Worm (Caenorhabditis elegans) whole organism, L1 larva: ENCODE data around the gene eak-7.

ENCODE experiments used
- C16A3.4 ChIP-seq: fragments of 150-350 bp; optimal IDR thresholded peaks from 2 replicates; lab custom pipeline; 2014; ENCODE audit warnings: missing biosample characterization, missing genetic modification characterization
- C34B4.2 ChIP-seq: sonication (generic microtip); optimal IDR thresholded peaks from 2 replicates; lab custom pipeline; 2017; ENCODE audit warnings: mild to moderate bottlenecking, missing genetic modification characterization, missing compliant biosample characterization
- Y116A8C.19 ChIP-seq: sonication (generic microtip); optimal IDR thresholded peaks from 2 replicates; lab custom pipeline; 2016; ENCODE audit warnings: missing compliant biosample characterization, missing genetic modification characterization, borderline replicate concordance
- aly-2 ChIP-seq: fragments of 150-350 bp; optimal IDR thresholded peaks from 2 replicates; lab custom pipeline; 2014; ENCODE audit warnings: missing biosample characterization, missing genetic modification characterization
- blmp-1 ChIP-seq: fragments of 150-350 bp; optimal IDR thresholded peaks from 2 replicates; lab custom pipeline; 2014; ENCODE audit warnings: missing biosample characterization, missing genetic modification characterization
- ceh-8 ChIP-seq: fragments of 200-800 bp; sonication (Bioruptor generic); optimal IDR thresholded peaks from 2 replicates; lab custom pipeline; 2018; ENCODE audit warnings: mild to moderate bottlenecking, missing genetic modification characterization, moderate library complexity, missing compliant biosample characterization
- ceh-82 ChIP-seq, 3 experiments: fragments of 150-350 bp in 1 of 3; sonication (generic microtip) in 2 of 3; optimal IDR thresholded peaks; 2 replicates each; lab custom pipeline; 2014 to 2017; ENCODE audit warnings: missing biosample characterization in 3 of 3, missing genetic modification characterization in 3 of 3
- dpl-1 ChIP-seq, 3 experiments: fragments of 150-350 bp in 2 of 3; sonication (generic microtip) in 1 of 3; optimal IDR thresholded peaks; 2 replicates each; lab custom pipeline; 2014 to 2017; ENCODE audit warnings: missing biosample characterization in 3 of 3, missing genetic modification characterization in 3 of 3, missing genetic modification reagents in 3 of 3
- efl-1 ChIP-seq, 4 experiments: fragments of 150-350 bp; optimal IDR thresholded peaks in 3 of 4; peaks in 1 of 4; 1 replicate in 1 of 4; 2 replicates in 3 of 4; lab custom pipeline; 2014; ENCODE audit warnings: missing biosample characterization in 2 of 4, missing genetic modification characterization in 2 of 4, missing genetic modification reagents in 2 of 4
- efl-3 ChIP-seq: fragments of 200-800 bp; sonication (Bioruptor generic); optimal IDR thresholded peaks from 2 replicates; lab custom pipeline; 2018; ENCODE audit warnings: mild to moderate bottlenecking, missing genetic modification characterization, missing compliant biosample characterization
- egl-13 ChIP-seq: sonication (generic microtip); optimal IDR thresholded peaks from 2 replicates; lab custom pipeline; 2016; ENCODE audit warnings: missing genotype, missing genetic modification reagents, missing genetic modification characterization, missing compliant biosample characterization
- elt-3 ChIP-seq, 6 experiments: fragments of 150-350 bp in 1 of 6; sonication (generic microtip); optimal IDR thresholded peaks; 2 replicates each; lab custom pipeline; 2017 to 2018; ENCODE audit warnings: missing biosample characterization in 6 of 6, missing genetic modification characterization in 6 of 6, inconsistent platforms in 1 of 6
- fkh-4 ChIP-seq: sonication (generic microtip); optimal IDR thresholded peaks from 2 replicates; lab custom pipeline; 2016; ENCODE audit warnings: missing compliant biosample characterization, missing genetic modification characterization, borderline replicate concordance
- fkh-8 ChIP-seq: sonication (generic microtip); optimal IDR thresholded peaks from 2 replicates; lab custom pipeline; 2016; ENCODE audit warnings: mild to moderate bottlenecking, missing genetic modification characterization, missing compliant biosample characterization
- hlh-17 ChIP-seq: fragments of 200-800 bp; sonication (Bioruptor generic); optimal IDR thresholded peaks from 2 replicates; lab custom pipeline; 2018; ENCODE audit warnings: missing genetic modification characterization, mild to moderate bottlenecking, missing compliant biosample characterization, moderate library complexity, borderline replicate concordance
- hlh-4 ChIP-seq: sonication (generic microtip); optimal IDR thresholded peaks from 2 replicates; lab custom pipeline; 2016; ENCODE audit warnings: mild to moderate bottlenecking, missing genetic modification characterization, missing compliant biosample characterization
- irx-1 ChIP-seq: sonication (generic microtip); optimal IDR thresholded peaks from 2 replicates; lab custom pipeline; 2016; ENCODE audit warnings: missing genetic modification characterization, missing compliant biosample characterization
- lin-14 ChIP-seq: fragments of 200-800 bp; sonication (Bioruptor generic); optimal IDR thresholded peaks from 2 replicates; lab custom pipeline; 2018; ENCODE audit warnings: mild to moderate bottlenecking, missing genetic modification characterization, moderate library complexity, missing compliant biosample characterization
- lin-15B ChIP-seq: fragments of 150-350 bp; sonication (generic microtip); optimal IDR thresholded peaks from 3 replicates; lab custom pipeline; 2014; ENCODE audit warnings: missing biosample characterization, missing genetic modification characterization
- lin-39 ChIP-seq: fragments of 150-350 bp; optimal IDR thresholded peaks from 2 replicates; lab custom pipeline; 2014; ENCODE audit warnings: missing biosample characterization, missing genetic modification reagents, missing genetic modification characterization
- lir-3 ChIP-seq: sonication (generic microtip); optimal IDR thresholded peaks from 2 replicates; lab custom pipeline; 2016; ENCODE audit warnings: mild to moderate bottlenecking, missing genetic modification characterization, moderate library complexity, missing compliant biosample characterization; ENCODE audit not compliant: poor library complexity
- lsy-2 ChIP-seq, 2 experiments: fragments of 150-350 bp; optimal IDR thresholded peaks; 2 replicates each; lab custom pipeline; 2014; ENCODE audit warnings: missing biosample characterization in 2 of 2, missing genetic modification characterization in 2 of 2
- nhr-12 ChIP-seq: sonication (generic microtip); optimal IDR thresholded peaks from 2 replicates; lab custom pipeline; 2017; ENCODE audit warnings: missing biosample characterization, missing genetic modification characterization
- nhr-237 ChIP-seq: fragments of 150-350 bp; optimal IDR thresholded peaks from 2 replicates; lab custom pipeline; 2014; ENCODE audit warnings: missing biosample characterization, missing genetic modification characterization
- nhr-28 ChIP-seq: fragments of 150-350 bp; optimal IDR thresholded peaks from 2 replicates; lab custom pipeline; 2014; ENCODE audit warnings: missing biosample characterization, missing genetic modification characterization
- nhr-47 ChIP-seq: sonication (generic microtip); optimal IDR thresholded peaks from 2 replicates; lab custom pipeline; 2016; ENCODE audit warnings: mild to moderate bottlenecking, missing genetic modification characterization, moderate library complexity, missing compliant biosample characterization
- nhr-71 ChIP-seq: sonication (generic microtip); optimal IDR thresholded peaks from 2 replicates; lab custom pipeline; 2016; ENCODE audit warnings: mild to moderate bottlenecking, missing genetic modification characterization, moderate library complexity, missing compliant biosample characterization
- nhr-76 ChIP-seq: sonication (generic microtip); optimal IDR thresholded peaks from 2 replicates; lab custom pipeline; 2017; ENCODE audit warnings: missing biosample characterization, missing genetic modification characterization
- nhr-77 ChIP-seq: fragments of 150-350 bp; optimal IDR thresholded peaks from 2 replicates; lab custom pipeline; 2014; ENCODE audit warnings: missing biosample characterization, missing genetic modification characterization
- nhr-85 ChIP-seq: sonication (generic microtip); peaks from one replicate; lab custom pipeline; 2016; ENCODE audit warnings: missing genetic modification characterization, inconsistent platforms, missing compliant biosample characterization
- nhr-90 ChIP-seq: sonication (generic microtip); optimal IDR thresholded peaks from 2 replicates; lab custom pipeline; 2016; ENCODE audit warnings: mild to moderate bottlenecking, missing genetic modification characterization, missing compliant biosample characterization; ENCODE audit not compliant: poor library complexity
- skn-1 ChIP-seq: fragments of 150-350 bp; optimal IDR thresholded peaks from 2 replicates; lab custom pipeline; 2014; ENCODE audit warnings: missing biosample characterization, missing genetic modification characterization
- snpc-4 ChIP-seq: fragments of 150-350 bp; optimal IDR thresholded peaks from 2 replicates; lab custom pipeline; 2014; ENCODE audit warnings: missing biosample characterization, missing genetic modification characterization
- snu-23 ChIP-seq: sonication (generic microtip); optimal IDR thresholded peaks from 2 replicates; lab custom pipeline; 2016; ENCODE audit warnings: missing genetic modification characterization, missing compliant biosample characterization
- sox-4 ChIP-seq: sonication (generic microtip); optimal IDR thresholded peaks from 2 replicates; lab custom pipeline; 2016; ENCODE audit warnings: missing genetic modification characterization, missing compliant biosample characterization
- sptf-1 ChIP-seq: fragments of 150-350 bp; optimal IDR thresholded peaks from 2 replicates; lab custom pipeline; 2014; ENCODE audit warnings: missing biosample characterization, missing genetic modification characterization
- sup-37 ChIP-seq: fragments of 200-800 bp; sonication (Bioruptor generic); optimal IDR thresholded peaks from 2 replicates; lab custom pipeline; 2018; ENCODE audit warnings: mild to moderate bottlenecking, missing genetic modification characterization, missing compliant biosample characterization
- swsn-7 ChIP-seq: sonication (generic microtip); optimal IDR thresholded peaks from 2 replicates; lab custom pipeline; 2016; ENCODE audit warnings: missing genetic modification characterization, missing compliant biosample characterization
- tlp-1 ChIP-seq: fragments of 150-350 bp; optimal IDR thresholded peaks from 2 replicates; lab custom pipeline; 2014; ENCODE audit warnings: missing biosample characterization, missing genetic modification characterization
- unc-62 ChIP-seq: fragments of 150-350 bp; optimal IDR thresholded peaks from 2 replicates; lab custom pipeline; 2014; ENCODE audit warnings: missing biosample characterization, missing genetic modification reagents, missing genetic modification characterization
- unc-86 ChIP-seq: sonication (generic microtip); optimal IDR thresholded peaks from 2 replicates; lab custom pipeline; 2016; ENCODE audit warnings: missing genetic modification characterization, missing compliant biosample characterization
- unc-98 ChIP-seq: fragments of 200-800 bp; sonication (Bioruptor generic); IDR thresholded peaks from 2 replicates; pipeline ENCODE4 v1.3.6; 2022; ENCODE audit warnings: missing genetic modification characterization, missing compliant biosample characterization
- xbp-1 ChIP-seq: sonication (generic microtip); optimal IDR thresholded peaks from 2 replicates; lab custom pipeline; 2016; ENCODE audit warnings: missing genetic modification characterization, missing compliant biosample characterization
- zag-1 ChIP-seq: fragments of 150-350 bp; optimal IDR thresholded peaks from 2 replicates; lab custom pipeline; 2014; ENCODE audit warnings: missing biosample characterization, missing genetic modification characterization
- zip-4 ChIP-seq: fragments of 200-800 bp; sonication (Bioruptor generic); optimal IDR thresholded peaks from 2 replicates; lab custom pipeline; 2018; ENCODE audit warnings: mild to moderate bottlenecking, missing genetic modification characterization, moderate library complexity, missing compliant biosample characterization

eak-7 gene

ce11 chrIV:12545393-12545792 is 20.4 kb downstream of the eak-7 start:
- TF ChIP-seq blmp-1 (tag; lab: Kevin White, UChicago) (peak; percentile 37), snu-23 (GFP tag; lab: Kevin White, UChicago) (peak; percentile 2), lsy-2 (tag; optimal IDR thresholded peaks at IDR 0.05; lab: Kevin White, UChicago) (peak in 1 of 2 experiments; percentile 35), efl-1 (optimal IDR thresholded peaks at IDR 0.05; lab: Kevin White, UChicago) (peak; percentile 27 to 43), efl-1 (GFP tag; optimal IDR thresholded peaks at IDR 0.05 in 1 of 2; lab: Kevin White, UChicago) (peak in 1 of 2 experiments; percentile 81), tlp-1 (tag; lab: Kevin White, UChicago) (no peak), lin-15B (tag; lab: Kevin White, UChicago) (no peak), lin-14 (peak; percentile 14), snpc-4 (tag; lab: Kevin White, UChicago) (no peak)

DNA sequence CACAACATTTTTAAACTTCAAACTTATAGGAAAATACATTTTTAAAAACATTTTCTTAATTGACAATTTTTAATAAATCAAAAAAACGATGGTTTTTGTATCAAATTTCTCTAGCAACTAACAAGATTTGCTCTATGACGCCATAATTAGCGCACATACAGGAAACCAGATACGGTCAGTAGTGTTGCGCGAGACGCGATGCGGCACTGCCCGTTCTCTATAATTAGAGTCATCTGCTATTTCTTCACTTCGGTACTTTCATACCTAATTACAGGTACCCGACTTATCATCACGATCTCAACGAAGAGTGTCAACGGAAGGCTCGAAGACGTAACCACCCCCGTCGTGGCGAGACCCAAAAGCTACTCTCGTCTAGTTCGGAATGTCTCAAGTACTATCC is 21.2 kb downstream of the eak-7 start:
- TF ChIP-seq lir-3 (tag; lab: Kevin White, UChicago) (no peak), swsn-7 (tag; lab: Kevin White, UChicago) (no peak), C16A3.4 (tag; lab: Kevin White, UChicago) (no peak), ceh-8 (no peak)

DNA sequence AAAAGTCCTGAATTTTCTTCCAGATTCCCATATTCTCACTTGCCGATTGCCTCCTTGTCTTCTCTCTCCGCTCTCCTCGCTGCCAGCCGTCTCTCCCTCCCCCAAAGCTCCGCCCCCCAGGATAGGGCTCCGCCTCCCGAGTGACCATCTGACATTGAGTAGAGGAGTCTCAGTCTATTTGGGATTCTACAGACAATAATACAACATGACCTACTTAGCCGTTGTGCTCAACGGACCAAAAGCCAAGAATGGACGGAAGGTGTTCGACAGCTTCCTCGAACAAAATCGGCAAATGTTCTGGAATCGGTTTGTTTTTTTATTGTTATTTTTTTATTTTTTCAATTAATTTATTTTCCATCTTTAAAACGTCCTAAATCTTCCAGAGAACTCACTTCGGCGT is 23.8 kb downstream of the eak-7 start, which contains the start of gene ham-1:
TSS of gene ham-1 (plus strand) at position 173 of the 400 bp plus-strand sequence.
- TF ChIP-seq unc-62 (GFP tag; lab: Kevin White, UChicago), result no peak
- TF ChIP-seq C34B4.2 (tag; lab: Kevin White, UChicago), result no peak
- no peak for TF ChIP-seq nhr-90 (tag; lab: Kevin White, UChicago)
- TF ChIP-seq efl-3 (GFP tag; lab: Kevin White, UChicago), result no peak

DNA sequence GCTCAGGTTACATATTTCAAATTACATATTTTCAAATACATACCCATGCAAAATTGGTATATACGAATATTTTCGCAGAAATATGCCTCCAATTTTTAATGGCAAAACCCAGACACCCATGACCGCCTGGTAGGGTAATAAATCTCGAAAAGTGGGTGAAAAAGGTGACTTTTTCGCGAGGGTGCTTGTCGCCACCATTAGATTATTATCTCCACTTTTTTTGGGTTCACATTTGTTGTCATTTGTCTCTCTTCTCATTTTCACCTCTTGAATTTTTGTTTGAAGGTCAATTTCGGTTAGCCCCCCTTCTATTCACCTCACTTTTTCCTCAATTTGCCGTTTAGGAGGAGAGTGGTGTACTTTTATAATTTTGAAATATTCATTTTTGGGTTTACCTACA is 25.5 kb downstream of the eak-7 start:
- TF ChIP-seq lin-14, result peak; percentile 13
- TF ChIP-seq fkh-4, result no peak
- TF ChIP-seq zip-4 (GFP tag; lab: Kevin White, UChicago), result no peak
- no peak for TF ChIP-seq sptf-1 (tag; lab: Kevin White, UChicago)
- no peak for TF ChIP-seq elt-3 (tag; optimal IDR thresholded peaks at IDR 0.05; lab: Kevin White, UChicago)
- no peak for TF ChIP-seq egl-13 (tag; lab: Kevin White, UChicago)
- no peak for TF ChIP-seq sup-37 (GFP tag; lab: Kevin White, UChicago)
- no peak for TF ChIP-seq unc-62 (GFP tag; lab: Kevin White, UChicago)
- TF ChIP-seq blmp-1 (tag; lab: Kevin White, UChicago), result peak; percentile 13
- TF ChIP-seq skn-1 (tag; lab: Kevin White, UChicago), result no peak
- no peak for TF ChIP-seq efl-3 (GFP tag; lab: Kevin White, UChicago)
- TF ChIP-seq unc-98 (GFP tag; lab: Robert Waterston, UW), result no peak
- TF ChIP-seq nhr-85 (tag; lab: Kevin White, UChicago), result peak; percentile 84
- no peak for TF ChIP-seq ceh-8
- no peak for TF ChIP-seq unc-86 (tag; lab: Kevin White, UChicago)
- TF ChIP-seq lin-39 (tag; lab: Kevin White, UChicago), result no peak
- TF ChIP-seq nhr-28, result no peak
- TF ChIP-seq zag-1, result no peak
- no peak for TF ChIP-seq dpl-1 (GFP tag; optimal IDR thresholded peaks at IDR 0.05; lab: Kevin White, UChicago)
- no peak for TF ChIP-seq sox-4 (tag; lab: Kevin White, UChicago)
- TF ChIP-seq irx-1, result no peak
- TF ChIP-seq nhr-237, result no peak
- no peak for TF ChIP-seq hlh-4 (tag; lab: Kevin White, UChicago)
- no peak for TF ChIP-seq aly-2

ce11 chrIV:12537694-12538093 is 28.1 kb downstream of the eak-7 start:
- TF ChIP-seq snu-23 (GFP tag; lab: Kevin White, UChicago) (no peak), nhr-12 (tag; lab: Kevin White, UChicago) (no peak), C16A3.4 (tag; lab: Kevin White, UChicago) (no peak), xbp-1 (tag; lab: Kevin White, UChicago) (no peak), fkh-8 (tag; lab: Kevin White, UChicago) (no peak), swsn-7 (tag; lab: Kevin White, UChicago) (no peak), nhr-71 (tag; lab: Kevin White, UChicago) (no peak), nhr-76 (tag; lab: Kevin White, UChicago) (no peak), aly-2 (no peak), dpl-1 (GFP tag; optimal IDR thresholded peaks at IDR 0.05; lab: Kevin White, UChicago) (no peak), ceh-82 (tag; optimal IDR thresholded peaks at IDR 0.05; lab: Kevin White, UChicago) (no peak), lsy-2 (tag; optimal IDR thresholded peaks at IDR 0.05; lab: Kevin White, UChicago) (no peak), unc-98 (GFP tag; lab: Robert Waterston, UW) (no peak), Y116A8C.19 (tag; lab: Kevin White, UChicago) (no peak), sup-37 (GFP tag; lab: Kevin White, UChicago) (no peak), hlh-17 (GFP tag; lab: Kevin White, UChicago) (no peak), nhr-77 (tag; lab: Kevin White, UChicago) (no peak), nhr-47 (no peak)
